Worm (Caenorhabditis elegans) whole organism, young adult: ENCODE results near the gene sdz-8.

ENCODE experiments used
- B0035.1 ChIP-seq: sonication (generic microtip); optimal IDR thresholded peaks from 2 replicates; lab custom pipeline; 2016; ENCODE audit warnings: missing genetic modification characterization, mild to moderate bottlenecking, missing compliant biosample characterization, missing genotype, missing genetic modification reagents
- B0336.3 ChIP-seq: fragments of 200-800 bp; sonication (Bioruptor generic); IDR thresholded peaks from 2 replicates; pipeline ENCODE4 v1.3.6; 2022; ENCODE audit warnings: missing genetic modification characterization, missing compliant biosample characterization
- F49E8.2 ChIP-seq: sonication (generic microtip); optimal IDR thresholded peaks from 3 replicates; lab custom pipeline; 2017; ENCODE audit warnings: missing genetic modification characterization, mild to moderate bottlenecking, missing compliant biosample characterization, antibody characterized with exemption, moderate library complexity; ENCODE audit not compliant: insufficient read depth
- F52B5.7 ChIP-seq: sonication (generic microtip); optimal IDR thresholded peaks from 2 replicates; lab custom pipeline; 2016; ENCODE audit warnings: mild to moderate bottlenecking, missing genetic modification characterization, missing compliant biosample characterization
- K12H6.12 ChIP-seq: fragments of 200-800 bp; sonication (Bioruptor generic); optimal IDR thresholded peaks from 2 replicates; lab custom pipeline; 2018; ENCODE audit warnings: mild to moderate bottlenecking, missing genetic modification characterization, missing compliant biosample characterization
- T26A5.8 ChIP-seq: sonication (generic microtip); optimal IDR thresholded peaks from 2 replicates; lab custom pipeline; 2016; ENCODE audit warnings: missing genetic modification characterization, missing compliant biosample characterization
- Y53F4B.3 ChIP-seq: fragments of 200-800 bp; sonication (Bioruptor generic); IDR thresholded peaks from 2 replicates; pipeline ENCODE4 v1.3.6; 2022; ENCODE audit warnings: missing genetic modification reagents, missing genetic modification characterization, missing compliant biosample characterization
- Y53G8AR.9 ChIP-seq: fragments of 200-800 bp; sonication (Bioruptor generic); conservative IDR thresholded peaks from 2 replicates; pipeline ENCODE4 v1.3.6; 2022; ENCODE audit warnings: missing genetic modification reagents, missing genetic modification characterization, missing compliant biosample characterization
- akir-1 ChIP-seq: fragments of 200-800 bp; sonication (Bioruptor generic); optimal IDR thresholded peaks from 2 replicates; lab custom pipeline; 2018; ENCODE audit warnings: mild to moderate bottlenecking, missing genetic modification characterization, moderate library complexity, missing compliant biosample characterization
- atf-7 ChIP-seq: sonication (generic microtip); optimal IDR thresholded peaks from 2 replicates; lab custom pipeline; 2017; ENCODE audit warnings: mild to moderate bottlenecking, missing genetic modification characterization, missing compliant biosample characterization
- ceh-40 ChIP-seq: fragments of 200-800 bp; sonication (Bioruptor generic); IDR thresholded peaks from 2 replicates; pipeline ENCODE4 v1.3.6; 2022; ENCODE audit warnings: missing genetic modification characterization, missing compliant biosample characterization
- ceh-91 ChIP-seq: fragments of 200-800 bp; sonication (Bioruptor generic); IDR thresholded peaks from 2 replicates; pipeline ENCODE4 v1.3.6; 2022; ENCODE audit warnings: missing genetic modification reagents, missing genetic modification characterization, missing compliant biosample characterization
- efl-1 ChIP-seq: fragments of 150-350 bp; optimal IDR thresholded peaks from 2 replicates; lab custom pipeline; 2014; ENCODE audit warnings: missing biosample characterization, missing genetic modification reagents, missing genetic modification characterization
- gei-17 ChIP-seq: fragments of 200-800 bp; sonication (Bioruptor generic); optimal IDR thresholded peaks from 2 replicates; lab custom pipeline; 2018; ENCODE audit warnings: mild to moderate bottlenecking, missing genetic modification characterization, missing compliant biosample characterization
- hlh-12 ChIP-seq: sonication (generic microtip); optimal IDR thresholded peaks from 2 replicates; lab custom pipeline; 2016; ENCODE audit warnings: missing genetic modification characterization, missing compliant biosample characterization
- hlh-26 ChIP-seq: fragments of 200-800 bp; sonication (Bioruptor generic); conservative IDR thresholded peaks from 2 replicates; pipeline ENCODE4 v1.3.6; 2022; ENCODE audit warnings: missing genetic modification reagents, missing genetic modification characterization, missing compliant biosample characterization
- hmg-1.2 ChIP-seq: fragments of 200-800 bp; sonication (Bioruptor generic); IDR thresholded peaks from 2 replicates; pipeline ENCODE4 v1.3.6; 2022; ENCODE audit warnings: missing genetic modification reagents, missing genetic modification characterization, missing compliant biosample characterization
- hsf-1 ChIP-seq: fragments of 200-800 bp; sonication (Bioruptor generic); IDR thresholded peaks from 2 replicates; pipeline ENCODE4 v1.3.6; 2022; ENCODE audit warnings: missing genetic modification reagents, missing genetic modification characterization, missing compliant biosample characterization
- madf-6 ChIP-seq: fragments of 200-800 bp; sonication (Bioruptor generic); IDR thresholded peaks from 2 replicates; pipeline ENCODE4 v1.3.6; 2022; ENCODE audit warnings: missing genetic modification reagents, missing genetic modification characterization, missing compliant biosample characterization
- mcd-1 ChIP-seq: fragments of 200-800 bp; sonication (Bioruptor generic); IDR thresholded peaks from 2 replicates; pipeline ENCODE4 v1.3.6; 2022; ENCODE audit warnings: missing genetic modification reagents, missing genetic modification characterization, missing compliant biosample characterization
- mes-4 ChIP-seq: sonication (generic microtip); optimal IDR thresholded peaks from 2 replicates; lab custom pipeline; 2016; ENCODE audit warnings: missing genotype, missing genetic modification characterization, missing compliant biosample characterization
- mxl-1 ChIP-seq: sonication (generic microtip); optimal IDR thresholded peaks from 2 replicates; lab custom pipeline; 2016; ENCODE audit warnings: missing genetic modification characterization, missing compliant biosample characterization
- nfya-1 ChIP-seq: sonication (generic microtip); optimal IDR thresholded peaks from 2 replicates; lab custom pipeline; 2017; ENCODE audit warnings: antibody characterized with exemption, missing compliant biosample characterization, missing genetic modification characterization, borderline replicate concordance; ENCODE audit not compliant: insufficient read depth
- nhr-90 ChIP-seq: sonication (generic microtip); optimal IDR thresholded peaks from 2 replicates; lab custom pipeline; 2016; ENCODE audit warnings: missing genotype, mild to moderate bottlenecking, missing genetic modification characterization, missing compliant biosample characterization
- pha-4 ChIP-seq: fragments of 150-350 bp; sonication (generic microtip); optimal IDR thresholded peaks from 2 replicates; lab custom pipeline; 2014; ENCODE audit warnings: missing biosample characterization, missing genetic modification reagents, missing genetic modification characterization
- rcor-1 ChIP-seq: fragments of 200-800 bp; sonication (Bioruptor generic); IDR thresholded peaks from 2 replicates; pipeline ENCODE4 v1.3.6; 2022; ENCODE audit warnings: missing genetic modification reagents, missing genetic modification characterization, missing compliant biosample characterization
- snpc-3.4 ChIP-seq: sonication (generic microtip); optimal IDR thresholded peaks from 2 replicates; lab custom pipeline; 2017; ENCODE audit warnings: missing genetic modification characterization, mild to moderate bottlenecking, missing compliant biosample characterization, antibody characterized with exemption, moderate library complexity, missing genotype, missing genetic modification reagents
- somi-1 ChIP-seq: fragments of 200-800 bp; sonication (Bioruptor generic); optimal IDR thresholded peaks from 2 replicates; lab custom pipeline; 2018; ENCODE audit warnings: mild to moderate bottlenecking, missing genetic modification characterization, missing compliant biosample characterization
- tbx-9 ChIP-seq: sonication (generic microtip); optimal IDR thresholded peaks from 2 replicates; lab custom pipeline; 2016; ENCODE audit warnings: borderline replicate concordance, missing genetic modification characterization, inconsistent platforms, missing compliant biosample characterization
- unc-130 ChIP-seq: sonication (generic microtip); optimal IDR thresholded peaks from 2 replicates; lab custom pipeline; 2016; ENCODE audit warnings: missing genetic modification reagents, missing genetic modification characterization, missing compliant biosample characterization
- xnd-1 ChIP-seq: sonication (generic microtip); optimal IDR thresholded peaks from 2 replicates; lab custom pipeline; 2016; ENCODE audit warnings: missing genotype, missing genetic modification reagents, missing genetic modification characterization, missing compliant biosample characterization
- zfh-2 ChIP-seq: fragments of 200-800 bp; sonication (Bioruptor generic); conservative IDR thresholded peaks from 2 replicates; pipeline ENCODE4 v1.3.6; 2022; ENCODE audit warnings: missing genetic modification reagents, missing genetic modification characterization, missing compliant biosample characterization
- ztf-18 ChIP-seq: sonication (generic microtip); optimal IDR thresholded peaks from 2 replicates; lab custom pipeline; 2016; ENCODE audit warnings: missing genotype, mild to moderate bottlenecking, missing genetic modification characterization, missing compliant biosample characterization
- ztf-28 ChIP-seq: fragments of 200-800 bp; sonication (Bioruptor generic); IDR thresholded peaks from 2 replicates; pipeline ENCODE4 v1.3.6; 2022; ENCODE audit warnings: missing genetic modification reagents, missing genetic modification characterization, missing compliant biosample characterization

Gene sdz-8

ce11 chrV:11528633-11529327, 12.8 kb upstream of the sdz-8 start:
- TF ChIP-seq K12H6.12 (no peak), Y53G8AR.9 (no peak), B0336.3 (GFP tag; lab: Robert Waterston, UW) (no peak), somi-1 (GFP tag; lab: Kevin White, UChicago) (no peak), nfya-1 (tag; lab: Kevin White, UChicago) (no peak), hlh-12 (tag; lab: Kevin White, UChicago) (no peak), F52B5.7 (no peak), mxl-1 (tag; lab: Kevin White, UChicago) (no peak), ztf-28 (GFP tag; lab: Robert Waterston, UW) (no peak), madf-6 (GFP tag; lab: Robert Waterston, UW) (no peak), unc-130 (no peak), Y53F4B.3 (GFP tag; lab: Robert Waterston, UW) (no peak), atf-7 (tag; lab: Kevin White, UChicago) (no peak), gei-17 (no peak), B0035.1 (tag; lab: Kevin White, UChicago) (no peak), F49E8.2 (tag; lab: Kevin White, UChicago) (no peak), tbx-9 (no peak), hsf-1 (GFP tag; lab: Robert Waterston, UW) (no peak), akir-1 (GFP tag; lab: Kevin White, UChicago) (no peak)

- TF ChIP-seq snpc-3.4 (tag; lab: Kevin White, UChicago): no peak
Measured at ce11 chrV:11527531-11527930, 11.5 kb upstream of the sdz-8 start, which contains the start of gene ccch-1. TSS of gene ccch-1 (plus strand) at chrV:11527831.

DNA sequence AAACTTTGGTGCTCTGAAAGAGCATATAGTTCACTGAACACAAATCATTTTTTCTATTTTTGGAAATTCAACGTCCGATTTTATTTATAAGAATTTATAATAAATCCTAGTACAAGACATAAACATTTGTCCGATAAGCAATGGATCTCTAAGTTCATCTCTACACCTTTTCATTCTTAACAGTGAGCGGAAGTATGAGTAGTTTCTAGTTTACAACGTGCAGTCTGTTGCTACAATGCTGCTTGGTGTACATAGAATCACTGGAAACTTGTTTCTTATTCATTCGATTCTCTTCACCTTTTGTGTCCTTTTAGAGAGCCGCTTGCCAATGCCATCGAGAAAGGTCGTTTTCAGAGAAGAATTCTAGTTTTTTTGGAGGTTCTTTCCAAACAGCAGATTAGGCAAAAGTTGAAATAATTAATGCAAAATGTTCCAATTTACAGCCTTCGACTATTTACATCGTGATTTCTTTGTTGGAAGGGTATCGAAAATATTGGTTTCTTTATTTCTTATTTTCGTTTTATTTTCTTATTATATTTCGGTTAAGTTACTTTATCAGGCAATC, 11.0 kb upstream of the sdz-8 start:
- TF ChIP-seq ceh-40 (GFP tag; lab: Robert Waterston, UW): no peak
- TF ChIP-seq nhr-90 (tag; lab: Kevin White, UChicago): no peak
- TF ChIP-seq rcor-1: no peak
- TF ChIP-seq efl-1: no peak
- TF ChIP-seq xnd-1: no peak
- no peak for TF ChIP-seq hlh-26 (GFP tag; lab: Robert Waterston, UW)
- no peak for TF ChIP-seq ceh-91 (GFP tag; lab: Robert Waterston, UW)
- TF ChIP-seq ztf-18: no peak
- no peak for TF ChIP-seq mes-4 (tag; lab: Kevin White, UChicago)
- TF ChIP-seq mcd-1 (GFP tag; lab: Robert Waterston, UW): no peak
- no peak for TF ChIP-seq T26A5.8 (tag; lab: Kevin White, UChicago)
- no peak for TF ChIP-seq hmg-1.2 (GFP tag; lab: Robert Waterston, UW)

- TF ChIP-seq zfh-2 (GFP tag; lab: Robert Waterston, UW) (peak; percentile 69), pha-4 (no peak)
Measured at ce11 chrV:11525338-11525737, 9.3 kb upstream of the sdz-8 start.
